Fruit fly (Drosophila melanogaster) whole organism, prepupa: Measurements from ENCODE around the gene RhoGEF64C.

Experiments
- CG11902 ChIP-seq: fragments of 200-800 bp; sonication (Bioruptor generic); optimal IDR thresholded peaks from 3 replicates; lab custom pipeline; 2016; ENCODE audit warnings: missing biosample characterization, missing genetic modification characterization
- CG4318 ChIP-seq: fragments of 200-800 bp; sonication (Bioruptor generic); optimal IDR thresholded peaks from 3 replicates; lab custom pipeline; 2017; ENCODE audit warnings: missing biosample characterization, mild to moderate bottlenecking, missing genetic modification characterization
- CG6276 ChIP-seq: fragments of 200-800 bp; sonication (Bioruptor generic); optimal IDR thresholded peaks from 2 replicates; lab custom pipeline; 2017; ENCODE audit warnings: missing biosample characterization, mild to moderate bottlenecking, missing genetic modification characterization
- CG6808 ChIP-seq: fragments of 200-800 bp; sonication (Bioruptor generic); optimal IDR thresholded peaks from 3 replicates; lab custom pipeline; 2017; ENCODE audit warnings: missing biosample characterization, missing genetic modification characterization, mild to moderate bottlenecking, moderate library complexity, missing genetic modification reagents
- CG6854 ChIP-seq: fragments of 200-800 bp; sonication (Bioruptor generic); optimal IDR thresholded peaks from 2 replicates; lab custom pipeline; 2017; ENCODE audit warnings: missing biosample characterization, mild to moderate bottlenecking, missing genetic modification characterization
- CG7368 ChIP-seq: fragments of 200-800 bp; sonication (Bioruptor generic); optimal IDR thresholded peaks from 3 replicates; lab custom pipeline; 2016; ENCODE audit warnings: missing biosample characterization, missing genetic modification characterization
- CG9139 ChIP-seq: fragments of 200-800 bp; sonication (Bioruptor generic); optimal IDR thresholded peaks from 3 replicates; lab custom pipeline; 2017; ENCODE audit warnings: missing biosample characterization, mild to moderate bottlenecking, missing genetic modification characterization
- Eip75B ChIP-seq: fragments of 200-800 bp; sonication (Bioruptor generic); optimal IDR thresholded peaks from 3 replicates; lab custom pipeline; 2016; ENCODE audit warnings: missing biosample characterization, missing genetic modification characterization
- Sox14 ChIP-seq: fragments of 200-800 bp; sonication (Bioruptor generic); optimal IDR thresholded peaks from 3 replicates; lab custom pipeline; 2016; ENCODE audit warnings: missing biosample characterization, missing genetic modification characterization
- eg ChIP-seq: fragments of 200-800 bp; sonication (Bioruptor generic); IDR thresholded peaks from 3 replicates; pipeline ENCODE4 v1.3.6; 2022; ENCODE audit warnings: missing biosample characterization, missing genetic modification characterization
- fd59A ChIP-seq: fragments of 200-800 bp; sonication (Bioruptor generic); optimal IDR thresholded peaks from 2 replicates; lab custom pipeline; 2017; ENCODE audit warnings: missing biosample characterization, mild to moderate bottlenecking, missing genetic modification characterization, missing genetic modification reagents
- salr ChIP-seq, 2 experiments: fragments of 200-800 bp; sonication (Bioruptor generic); optimal IDR thresholded peaks; 3 replicates each; lab custom pipeline; 2016 to 2018; ENCODE audit warnings: missing biosample characterization in 2 of 2, missing genetic modification characterization in 2 of 2, mild to moderate bottlenecking in 1 of 2

DNA sequence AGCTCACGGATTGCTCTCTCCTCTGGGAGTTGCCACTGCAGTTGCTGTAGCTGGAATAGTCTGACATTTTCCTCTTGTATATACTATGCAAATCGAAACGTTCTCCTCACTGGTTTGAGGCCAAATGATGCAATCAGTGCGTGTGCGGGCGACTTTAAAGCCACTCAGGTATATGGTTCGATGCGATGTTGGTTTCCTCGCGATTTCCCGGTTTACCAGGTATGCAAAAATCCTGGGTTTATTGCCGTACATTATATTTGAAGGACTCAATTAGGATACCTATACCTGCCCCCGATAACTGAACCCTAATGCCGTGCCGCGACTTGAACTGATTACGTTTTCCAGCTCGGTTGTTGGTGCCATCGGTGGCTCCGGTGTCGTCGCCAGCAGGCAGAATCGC is 17.2 kb downstream of the RhoGEF64C start, which contains the start of gene CG13712:
- TF ChIP-seq Sox14 (GFP tag; lab: Kevin White, UChicago) (no peak), salr (GFP tag; optimal IDR thresholded peaks at IDR 0.05; lab: Kevin White, UChicago) (no peak), CG6808 (no peak), CG11902 (GFP tag; lab: Kevin White, UChicago) (no peak), CG9139 (GFP tag; lab: Kevin White, UChicago) (no peak), CG4318 (GFP tag; lab: Kevin White, UChicago) (no peak), Eip75B (GFP tag; lab: Kevin White, UChicago) (no peak), eg (no peak), CG7368 (no peak), CG6276 (no peak), fd59A (GFP tag; lab: Kevin White, UChicago) (no peak), CG6854 (no peak)
